Worm (Caenorhabditis elegans): Measurements from ENCODE around the gene Y40C7B.4.

Gene Y40C7B.4

DNA sequence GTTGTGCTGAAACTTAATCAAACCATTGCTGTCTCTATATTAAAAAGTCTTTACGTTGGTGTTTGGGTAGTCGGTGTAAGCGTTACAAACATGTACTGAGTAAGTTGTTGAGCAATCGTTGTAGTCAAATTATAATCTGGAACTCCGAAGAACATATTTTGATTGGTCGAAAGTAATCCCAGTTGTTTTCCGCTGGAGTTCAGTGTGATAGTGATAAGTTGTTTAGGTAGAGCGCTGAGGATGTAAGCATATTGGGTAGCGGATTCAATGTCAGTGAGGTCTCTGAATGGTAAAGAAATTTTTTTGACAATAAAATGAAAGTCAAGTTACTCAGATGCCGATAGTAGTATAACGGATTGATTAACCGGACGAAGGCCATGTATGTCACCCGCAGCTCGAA, 29.2 kb downstream of the Y40C7B.4 start:
- no peak for TF ChIP-seq M03D4.4 (tag; optimal IDR thresholded peaks at IDR 0.05)
- TF ChIP-seq elt-1 (tag; optimal IDR thresholded peaks at IDR 0.05; ENCODE audit: borderline replicate concordance, insufficient read depth), result no peak
- no peak for TF ChIP-seq nhr-28 (tag; optimal IDR thresholded peaks at IDR 0.05)
- no peak for TF ChIP-seq pha-4 (tag; optimal IDR thresholded peaks at IDR 0.05)
- no peak for TF ChIP-seq ceh-43 (GFP tag; optimal IDR thresholded peaks at IDR 0.05)
- no peak for TF ChIP-seq unc-62 (GFP tag; optimal IDR thresholded peaks at IDR 0.05)
- TF ChIP-seq cnd-1 (tag; optimal IDR thresholded peaks at IDR 0.05), result no peak
- TF ChIP-seq lin-32 (GFP tag; optimal IDR thresholded peaks at IDR 0.05), result no peak
- TF ChIP-seq hlh-1 (tag; optimal IDR thresholded peaks at IDR 0.05), result no peak

DNA sequence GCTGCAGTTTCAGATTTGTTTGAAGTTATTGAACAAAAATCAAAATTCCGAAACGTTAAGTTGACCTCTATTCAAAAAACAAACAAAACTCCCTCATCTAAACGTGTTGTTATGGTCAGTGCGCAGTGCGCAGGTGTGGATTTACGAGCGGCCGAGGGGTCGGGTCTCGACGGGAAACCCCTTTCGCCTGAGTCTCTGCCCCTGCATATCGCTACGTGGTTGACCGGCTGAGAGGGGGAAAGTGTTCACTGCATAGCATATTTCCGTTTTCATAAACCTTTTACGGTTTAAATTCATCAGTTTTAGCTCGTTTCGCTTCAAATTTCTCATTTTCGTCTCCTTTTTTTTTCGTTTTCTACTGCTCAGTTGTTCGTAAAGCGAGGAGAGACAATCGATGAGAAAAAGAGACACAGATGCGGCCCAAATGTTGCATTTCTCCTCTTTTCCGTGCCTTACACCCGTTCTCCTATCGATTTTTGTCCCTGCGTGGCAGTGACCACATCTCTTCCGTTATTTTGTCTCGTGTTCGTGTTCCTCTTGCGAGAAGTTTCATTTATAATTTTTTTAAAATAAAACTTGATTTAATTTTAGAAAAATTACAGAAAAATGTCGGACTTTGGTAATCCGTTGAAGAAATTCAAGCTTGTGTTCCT, 34.6 kb downstream of the Y40C7B.4 start, which contains the start of gene rab-6.2:
Gene rab-6.2 (plus strand): TSS at position 603 of the 653 bp plus-strand sequence.
- TF ChIP-seq nhr-2 (tag; optimal IDR thresholded peaks at IDR 0.05) (peak; percentile 75), nhr-76 (tag; optimal IDR thresholded peaks at IDR 0.05) (no peak), nhr-28 (tag; optimal IDR thresholded peaks at IDR 0.05) (no peak), unc-120 (tag; optimal IDR thresholded peaks at IDR 0.05; ENCODE audit: poor library complexity, severe bottlenecking) (no peak), hlh-1 (tag; optimal IDR thresholded peaks at IDR 0.05) (no peak), pha-4 (tag; optimal IDR thresholded peaks at IDR 0.05) (no peak), cnd-1 (tag; optimal IDR thresholded peaks at IDR 0.05) (peak; percentile 32), blmp-1 (tag; optimal IDR thresholded peaks at IDR 0.05) (no peak), elt-1 (tag; optimal IDR thresholded peaks at IDR 0.05; ENCODE audit: borderline replicate concordance, insufficient read depth) (no peak), lin-13 (tag; optimal IDR thresholded peaks at IDR 0.05) (no peak), lsy-2 (tag; optimal IDR thresholded peaks at IDR 0.05) (no peak), ceh-43 (GFP tag; optimal IDR thresholded peaks at IDR 0.05) (no peak), nhr-12 (tag; optimal IDR thresholded peaks at IDR 0.05) (no peak), drap-1 (GFP tag; optimal IDR thresholded peaks at IDR 0.05) (no peak), snpc-4 (tag; optimal IDR thresholded peaks at IDR 0.05) (no peak), ceh-39 (tag; optimal IDR thresholded peaks at IDR 0.05) (no peak), flh-1 (GFP tag; optimal IDR thresholded peaks at IDR 0.05) (no peak), unc-39 (tag; optimal IDR thresholded peaks at IDR 0.05) (no peak), lin-32 (GFP tag; optimal IDR thresholded peaks at IDR 0.05) (no peak), tbx-8 (GFP tag; optimal IDR thresholded peaks at IDR 0.05) (no peak), nhr-237 (tag; optimal IDR thresholded peaks at IDR 0.05) (no peak), M03D4.4 (tag; optimal IDR thresholded peaks at IDR 0.05) (no peak), zip-8 (tag; optimal IDR thresholded peaks at IDR 0.05) (no peak), ceh-83 (GFP tag; optimal IDR thresholded peaks at IDR 0.05) (no peak), mep-1 (tag; optimal IDR thresholded peaks at IDR 0.05) (peak; percentile 15), ham-2 (GFP tag; optimal IDR thresholded peaks at IDR 0.05) (peak; percentile 45), sptf-1 (tag; optimal IDR thresholded peaks at IDR 0.05) (peak; percentile 9), mab-5 (tag; optimal IDR thresholded peaks at IDR 0.05) (no peak), bed-3 (GFP tag; optimal IDR thresholded peaks at IDR 0.05) (no peak), ces-1 (GFP tag; optimal IDR thresholded peaks at IDR 0.05) (peak; percentile 12), sem-2 (GFP tag; optimal IDR thresholded peaks at IDR 0.05) (no peak), ztf-11 (tag; optimal IDR thresholded peaks at IDR 0.05) (no peak), elt-3 (tag; optimal IDR thresholded peaks at IDR 0.05) (no peak)

DNA sequence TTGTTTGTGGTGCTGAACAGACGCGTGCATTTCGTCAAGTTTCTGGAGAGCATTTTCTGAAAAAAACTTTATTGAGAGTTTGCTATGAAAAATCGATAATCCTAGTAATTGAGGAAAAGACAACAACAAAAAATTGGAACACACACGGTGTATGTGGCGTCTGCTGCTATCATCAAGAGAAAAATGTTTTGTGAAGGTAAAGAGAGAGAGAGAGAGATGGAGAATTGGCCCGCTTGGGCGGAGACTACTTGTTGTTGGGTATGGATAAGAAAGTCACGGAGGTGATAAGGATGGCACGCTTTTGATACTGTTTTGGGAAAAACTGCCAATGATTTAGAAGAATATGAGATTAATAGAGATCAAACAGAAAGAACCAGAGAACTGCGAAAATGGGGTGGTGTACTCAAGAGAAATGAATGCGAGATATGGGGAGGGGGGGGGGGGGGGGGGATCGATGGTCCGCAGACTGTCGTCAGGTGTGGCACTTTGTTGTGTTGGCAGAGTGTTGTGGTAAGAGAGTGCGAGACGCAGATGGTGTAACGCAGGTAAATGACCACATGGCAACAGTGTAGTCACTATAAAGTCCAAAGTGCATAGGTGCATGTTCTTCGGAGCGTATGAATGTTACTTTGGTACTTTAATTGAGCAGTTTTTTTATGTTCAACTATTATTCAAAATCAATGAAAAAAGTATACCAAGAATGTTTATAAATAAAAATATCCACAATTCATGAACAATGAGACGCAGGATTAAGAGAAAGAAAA, 39.4 kb downstream of the Y40C7B.4 start, which contains the start of gene acdh-7:
Gene acdh-7 (minus strand): TSS at position 56 of the 764 bp plus-strand sequence.
- TF ChIP-seq ces-1 (GFP tag; optimal IDR thresholded peaks at IDR 0.05), result no peak
- peak; percentile 25 for TF ChIP-seq M03D4.4 (tag; optimal IDR thresholded peaks at IDR 0.05)
- peak; percentile 35 for TF ChIP-seq lin-32 (GFP tag; optimal IDR thresholded peaks at IDR 0.05)
- TF ChIP-seq nhr-2 (tag; optimal IDR thresholded peaks at IDR 0.05), result no peak
- TF ChIP-seq unc-62 (GFP tag; optimal IDR thresholded peaks at IDR 0.05), result no peak
- peak; percentile 31 for TF ChIP-seq hlh-1 (tag; optimal IDR thresholded peaks at IDR 0.05)
- no peak for TF ChIP-seq pha-4 (tag; optimal IDR thresholded peaks at IDR 0.05)
- peak; percentile 36 for TF ChIP-seq cnd-1 (tag; optimal IDR thresholded peaks at IDR 0.05)
- TF ChIP-seq elt-3 (tag; optimal IDR thresholded peaks at IDR 0.05), result no peak
- TF ChIP-seq mls-2 (tag; optimal IDR thresholded peaks at IDR 0.05), result no peak
- no peak for TF ChIP-seq drap-1 (GFP tag; optimal IDR thresholded peaks at IDR 0.05)
- no peak for TF ChIP-seq sem-2 (GFP tag; optimal IDR thresholded peaks at IDR 0.05)
- TF ChIP-seq nhr-12 (tag; optimal IDR thresholded peaks at IDR 0.05), result peak; percentile 69
- TF ChIP-seq elt-1 (tag; optimal IDR thresholded peaks at IDR 0.05; ENCODE audit: borderline replicate concordance, insufficient read depth), result no peak
- no peak for TF ChIP-seq ham-2 (GFP tag; optimal IDR thresholded peaks at IDR 0.05)
